Fruit fly (Drosophila melanogaster) whole organism, embryonic: Measurements from ENCODE around the gene rumi.

ENCODE experiments used
- ATbp ChIP-seq: fragments of 200-800 bp; sonication (Bioruptor generic); optimal IDR thresholded peaks from 2 replicates; lab custom pipeline; 2017; ENCODE audit warnings: missing biosample characterization, mild to moderate bottlenecking, missing genetic modification characterization, missing genetic modification reagents
- Abd-B ChIP-seq: fragments of 200-800 bp; sonication (Bioruptor generic); optimal IDR thresholded peaks from 2 replicates; lab custom pipeline; 2018; ENCODE audit warnings: missing biosample characterization, mild to moderate bottlenecking, missing genetic modification characterization, moderate library complexity
- Adf1 ChIP-seq: fragments of 200-800 bp; sonication (Bioruptor generic); IDR thresholded peaks from 2 replicates; pipeline ENCODE4 v1.3.6; 2022; ENCODE audit warnings: missing biosample characterization, missing genetic modification characterization
- B-H2 ChIP-seq: fragments of 200-800 bp; sonication (Bioruptor generic); optimal IDR thresholded peaks from 2 replicates; lab custom pipeline; 2018; ENCODE audit warnings: missing biosample characterization, mild to moderate bottlenecking, missing genetic modification characterization
- Bgb ChIP-seq: fragments of 200-800 bp; sonication (Bioruptor generic); IDR thresholded peaks from 2 replicates; pipeline ENCODE4 v1.3.6; 2022; ENCODE audit warnings: missing biosample characterization, missing genetic modification characterization; ENCODE audit not compliant: partially characterized antibody
- CG10543 ChIP-seq: fragments of 200-800 bp; sonication (Bioruptor generic); optimal IDR thresholded peaks from 3 replicates; lab custom pipeline; 2017; ENCODE audit warnings: missing biosample characterization, mild to moderate bottlenecking, missing genetic modification characterization, moderate library complexity
- CG11504 ChIP-seq: fragments of 200-800 bp; sonication (Bioruptor generic); optimal IDR thresholded peaks from 3 replicates; lab custom pipeline; 2019; ENCODE audit warnings: missing biosample characterization, mild to moderate bottlenecking, missing genetic modification characterization, moderate library complexity
- CG1603 ChIP-seq: fragments of 200-800 bp; sonication (Bioruptor generic); optimal IDR thresholded peaks from 2 replicates; lab custom pipeline; 2019; ENCODE audit warnings: missing biosample characterization, mild to moderate bottlenecking, missing genetic modification characterization, moderate library complexity
- CG16779 ChIP-seq: fragments of 200-800 bp; sonication (Bioruptor generic); IDR thresholded peaks from 2 replicates; pipeline ENCODE4 v1.3.6; 2022; ENCODE audit warnings: missing biosample characterization, missing genetic modification characterization
- CG16813 ChIP-seq: fragments of 200-800 bp; sonication (Bioruptor generic); IDR thresholded peaks from 3 replicates; pipeline ENCODE4 v1.3.6; 2022; ENCODE audit warnings: missing biosample characterization, missing genetic modification characterization; ENCODE audit not compliant: partially characterized antibody
- CG18599 ChIP-seq: fragments of 200-800 bp; sonication (Bioruptor generic); optimal IDR thresholded peaks from 3 replicates; lab custom pipeline; 2017; ENCODE audit warnings: missing biosample characterization, missing genetic modification characterization, mild to moderate bottlenecking, moderate library complexity, missing genetic modification reagents
- CG2202 ChIP-seq: fragments of 200-800 bp; sonication (Bioruptor generic); optimal IDR thresholded peaks from 2 replicates; lab custom pipeline; 2018; ENCODE audit warnings: missing biosample characterization, mild to moderate bottlenecking, missing genetic modification characterization
- CG30020 ChIP-seq: fragments of 200-800 bp; optimal IDR thresholded peaks from 2 replicates; lab custom pipeline; 2019; ENCODE audit warnings: missing biosample characterization, mild to moderate bottlenecking, missing genetic modification characterization, moderate library complexity
- CG33557 ChIP-seq: fragments of 200-800 bp; sonication (Bioruptor generic); optimal IDR thresholded peaks from 2 replicates; lab custom pipeline; 2019; ENCODE audit warnings: missing biosample characterization, mild to moderate bottlenecking, missing genetic modification characterization, moderate library complexity
- CG3838 ChIP-seq: fragments of 200-800 bp; sonication (Bioruptor generic); optimal IDR thresholded peaks from 3 replicates; lab custom pipeline; 2016; ENCODE audit warnings: missing biosample characterization, missing genetic modification characterization
- CG42726 ChIP-seq: fragments of 200-800 bp; sonication (Bioruptor generic); IDR thresholded peaks from 2 replicates; pipeline ENCODE4 v1.3.6; 2022; ENCODE audit warnings: missing biosample characterization, missing genetic modification characterization; ENCODE audit not compliant: partially characterized antibody
- CG4328 ChIP-seq: fragments of 200-800 bp; sonication (Bioruptor generic); optimal IDR thresholded peaks from 3 replicates; lab custom pipeline; 2017; ENCODE audit warnings: missing biosample characterization, missing genetic modification reagents, missing genetic modification characterization
- CG4617 ChIP-seq: fragments of 200-800 bp; sonication (Bioruptor generic); optimal IDR thresholded peaks from 3 replicates; lab custom pipeline; 2016; ENCODE audit warnings: missing biosample characterization, missing genetic modification characterization, borderline replicate concordance
- CG6175 ChIP-seq: fragments of 200-800 bp; sonication (Bioruptor generic); IDR thresholded peaks from 3 replicates; pipeline ENCODE4 v1.3.6; 2022; ENCODE audit warnings: missing biosample characterization, missing genetic modification characterization
- CG6765 ChIP-seq: fragments of 200-800 bp; sonication (Bioruptor generic); optimal IDR thresholded peaks from 3 replicates; lab custom pipeline; 2017; ENCODE audit warnings: missing biosample characterization, mild to moderate bottlenecking, missing genetic modification characterization
- CG6791 ChIP-seq: fragments of 200-800 bp; sonication (Bioruptor generic); IDR thresholded peaks from 3 replicates; pipeline ENCODE4 v1.3.6; 2022; ENCODE audit warnings: missing biosample characterization, missing genetic modification characterization; ENCODE audit not compliant: partially characterized antibody
- CG6854 ChIP-seq: fragments of 200-800 bp; sonication (Bioruptor generic); optimal IDR thresholded peaks from 3 replicates; lab custom pipeline; 2017; ENCODE audit warnings: missing biosample characterization, mild to moderate bottlenecking, missing genetic modification characterization
- CG7839 ChIP-seq: fragments of 200-800 bp; sonication (Bioruptor generic); optimal IDR thresholded peaks from 3 replicates; lab custom pipeline; 2018; ENCODE audit warnings: missing biosample characterization, mild to moderate bottlenecking, missing genetic modification characterization, moderate library complexity
- CG7963 ChIP-seq: fragments of 200-800 bp; sonication (Bioruptor generic); IDR thresholded peaks from 3 replicates; pipeline ENCODE4 v1.3.6; 2022; ENCODE audit warnings: missing biosample characterization, missing genetic modification characterization; ENCODE audit not compliant: partially characterized antibody
- CG9817 ChIP-seq: fragments of 200-800 bp; sonication (Bioruptor generic); optimal IDR thresholded peaks from 2 replicates; lab custom pipeline; 2018; ENCODE audit warnings: missing biosample characterization, mild to moderate bottlenecking, missing genetic modification characterization, moderate library complexity
- CTCF ChIP-seq: fragments of 200-800 bp; sonication (Bioruptor generic); optimal IDR thresholded peaks from 2 replicates; lab custom pipeline; 2017; ENCODE audit warnings: missing biosample characterization, mild to moderate bottlenecking, missing genetic modification characterization, moderate library complexity
- Dek ChIP-seq: fragments of 200-800 bp; sonication (Bioruptor generic); optimal IDR thresholded peaks from 3 replicates; lab custom pipeline; 2019; ENCODE audit warnings: missing biosample characterization, mild to moderate bottlenecking, missing genetic modification characterization, moderate library complexity
- Ets65A ChIP-seq: fragments of 200-800 bp; sonication (Bioruptor generic); peaks from one replicate; lab custom pipeline; 2016; ENCODE audit warnings: missing biosample characterization, missing genetic modification characterization
- HmgD ChIP-seq: fragments of 200-800 bp; sonication (Bioruptor generic); optimal IDR thresholded peaks from 3 replicates; lab custom pipeline; 2016; ENCODE audit warnings: missing biosample characterization, missing genetic modification characterization
- HmgZ ChIP-seq: fragments of 200-800 bp; sonication (Bioruptor generic); optimal IDR thresholded peaks from 2 replicates; lab custom pipeline; 2018; ENCODE audit warnings: missing biosample characterization, mild to moderate bottlenecking, missing genetic modification characterization
- MESR4 ChIP-seq: fragments of 200-800 bp; sonication (Bioruptor generic); optimal IDR thresholded peaks from 2 replicates; lab custom pipeline; 2018; ENCODE audit warnings: missing biosample characterization, mild to moderate bottlenecking, missing genetic modification characterization, moderate library complexity
- Med ChIP-seq: fragments of 200-800 bp; sonication (Bioruptor generic); peaks from one replicate; lab custom pipeline; 2016; ENCODE audit warnings: missing biosample characterization, missing genetic modification characterization, mild to moderate bottlenecking, inconsistent platforms, moderate library complexity
- Opbp ChIP-seq: fragments of 200-800 bp; sonication (Bioruptor generic); IDR thresholded peaks from 3 replicates; pipeline ENCODE4 v1.3.6; 2022; ENCODE audit warnings: missing biosample characterization, missing genetic modification characterization; ENCODE audit not compliant: partially characterized antibody
- Ssrp ChIP-seq: fragments of 200-800 bp; sonication (Bioruptor generic); optimal IDR thresholded peaks from 2 replicates; lab custom pipeline; 2018; ENCODE audit warnings: missing biosample characterization, mild to moderate bottlenecking, missing genetic modification characterization, moderate library complexity
- YL-1 ChIP-seq: fragments of 200-800 bp; sonication (Bioruptor generic); optimal IDR thresholded peaks from 3 replicates; lab custom pipeline; 2017; ENCODE audit warnings: missing biosample characterization, mild to moderate bottlenecking, missing genetic modification characterization
- amos ChIP-seq: fragments of 200-800 bp; sonication (Bioruptor generic); IDR thresholded peaks from 2 replicates; pipeline ENCODE4 v1.3.6; 2022; ENCODE audit warnings: missing biosample characterization, missing genetic modification characterization; ENCODE audit not compliant: partially characterized antibody
- aop ChIP-seq: fragments of 200-800 bp; sonication (Bioruptor generic); IDR thresholded peaks from 2 replicates; pipeline ENCODE4 v1.3.6; 2022; ENCODE audit warnings: missing biosample characterization, missing genetic modification characterization
- ato ChIP-seq: fragments of 200-800 bp; sonication (Bioruptor generic); IDR thresholded peaks from 2 replicates; pipeline ENCODE4 v1.3.6; 2022; ENCODE audit warnings: missing biosample characterization, missing genetic modification characterization; ENCODE audit not compliant: partially characterized antibody
- cad ChIP-seq: fragments of >200 bp; optimal IDR thresholded peaks from 2 replicates; lab custom pipeline; 2017; ENCODE audit warnings: missing biosample characterization, missing genetic modification characterization
- chm ChIP-seq: fragments of 200-800 bp; sonication (Bioruptor generic); IDR thresholded peaks from 2 replicates; pipeline ENCODE4 v1.3.6; 2022; ENCODE audit warnings: missing biosample characterization, missing genetic modification characterization
- dpn ChIP-seq, 2 experiments: fragments of 200-800 bp; sonication (Bioruptor generic); optimal IDR thresholded peaks; 3 replicates each; lab custom pipeline; 2016; ENCODE audit warnings: missing biosample characterization in 2 of 2, missing genetic modification characterization in 2 of 2
- grn ChIP-seq: fragments of 200-800 bp; sonication (Bioruptor generic); optimal IDR thresholded peaks from 3 replicates; lab custom pipeline; 2017; ENCODE audit warnings: missing biosample characterization, missing genetic modification characterization
- knrl ChIP-seq: fragments of 200-800 bp; sonication (Bioruptor generic); IDR thresholded peaks from 3 replicates; pipeline ENCODE4 v1.3.6; 2022; ENCODE audit warnings: missing biosample characterization, missing genetic modification characterization; ENCODE audit not compliant: partially characterized antibody
- nmo ChIP-seq: fragments of 200-800 bp; sonication (Bioruptor generic); optimal IDR thresholded peaks from 2 replicates; lab custom pipeline; 2018; ENCODE audit warnings: missing biosample characterization, mild to moderate bottlenecking, missing genetic modification characterization, moderate library complexity
- pita ChIP-seq: fragments of 200-800 bp; sonication (Bioruptor generic); optimal IDR thresholded peaks from 2 replicates; lab custom pipeline; 2017; ENCODE audit warnings: missing biosample characterization, mild to moderate bottlenecking, missing genetic modification characterization
- sc ChIP-seq, 3 experiments: fragments of >200 bp in 2 of 3; fragments of 200-800 bp in 1 of 3; sonication (Bioruptor generic) in 1 of 3; optimal IDR thresholded peaks; 2 replicates in 2 of 3; 3 replicates in 1 of 3; lab custom pipeline; 2017; ENCODE audit warnings: mild to moderate bottlenecking in 1 of 3, missing biosample characterization in 1 of 3, missing genetic modification characterization in 1 of 3, missing genetic modification reagents in 1 of 3
- slbo ChIP-seq: fragments of 200-800 bp; sonication (Bioruptor generic); IDR thresholded peaks from 2 replicates; pipeline ENCODE4 v1.3.6; 2022; ENCODE audit warnings: missing biosample characterization, missing genetic modification characterization
- stwl ChIP-seq: fragments of 200-800 bp; sonication (Bioruptor generic); optimal IDR thresholded peaks from 3 replicates; lab custom pipeline; 2018; ENCODE audit warnings: missing biosample characterization, mild to moderate bottlenecking, missing genetic modification characterization, moderate library complexity
- trem ChIP-seq: fragments of 200-800 bp; optimal IDR thresholded peaks from 3 replicates; lab custom pipeline; 2019; ENCODE audit warnings: missing biosample characterization, mild to moderate bottlenecking, missing genetic modification characterization, moderate library complexity

The rumi gene

DNA sequence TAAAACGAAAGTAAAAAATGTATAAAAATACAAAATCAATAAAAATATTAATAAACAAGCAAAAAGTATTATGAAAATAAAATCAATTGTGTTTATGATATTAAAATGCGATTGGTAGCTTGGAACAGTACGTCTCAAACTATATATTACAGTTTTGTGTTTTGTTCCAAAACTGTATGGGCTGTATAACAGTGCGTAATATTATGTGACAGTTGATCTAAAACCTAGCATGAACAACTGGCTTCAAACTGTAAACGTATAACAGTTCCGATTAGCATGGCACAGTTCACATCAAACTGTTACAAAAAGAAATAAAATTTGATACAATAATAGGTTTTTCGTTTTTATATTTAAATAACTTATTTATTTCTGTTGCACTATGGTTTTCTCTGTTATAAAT is 43.6 kb upstream of the rumi start (continued):
- TF ChIP-seq CG6765 (GFP tag; lab: Kevin White, UChicago) (no peak), dpn (GFP tag; optimal IDR thresholded peaks at IDR 0.05; lab: Kevin White, UChicago) (peak in 1 of 2 experiments; percentile 1), CG4617 (no peak), CG2202 (no peak), CG6175 (no peak), CG6854 (peak; percentile 84), Ssrp (tag; lab: Kevin White, UChicago) (peak; percentile 58), B-H2 (GFP tag; lab: Kevin White, UChicago) (peak; percentile 37), trem (tag; lab: Kevin White, UChicago) (peak; percentile 6), aop (GFP tag; lab: Robert Waterston, UW) (no peak), Bgb (GFP tag; lab: Robert Waterston, UW) (peak; percentile 73), Dek (tag; lab: Kevin White, UChicago) (peak; percentile 64), CG18599 (GFP tag; lab: Kevin White, UChicago) (no peak), YL-1 (GFP tag; lab: Kevin White, UChicago) (peak; percentile 3), CG3838 (GFP tag; lab: Kevin White, UChicago) (no peak), MESR4 (GFP tag; lab: Kevin White, UChicago) (no peak), Med (GFP tag; lab: Kevin White, UChicago) (peak; percentile 75), CG11504 (tag; lab: Kevin White, UChicago) (peak; percentile 68), CG10543 (GFP tag; lab: Kevin White, UChicago) (no peak), CG16779 (no peak), amos (peak; percentile 64; the same call in 1 of the 2 replicates), CG30020 (tag; lab: Kevin White, UChicago) (no peak), slbo (GFP tag; lab: Robert Waterston, UW) (0 out of 2 replicates have a peak, but pooled peaks have one; percentile 13), Adf1 (no peak), chm (GFP tag; lab: Robert Waterston, UW) (no peak), HmgD (GFP tag; lab: Kevin White, UChicago) (peak; percentile 53), CG7839 (tag; lab: Kevin White, UChicago) (peak; percentile 42), HmgZ (tag; lab: Kevin White, UChicago) (peak; percentile 30), sc (optimal IDR thresholded peaks at IDR 0.05; lab: Kevin White, UChicago) (no peak), sc (GFP tag; optimal IDR thresholded peaks at IDR 0.05; lab: Kevin White, UChicago) (no peak), stwl (tag; lab: Kevin White, UChicago) (peak; percentile 90), CG33557 (GFP tag; lab: Kevin White, UChicago) (peak; percentile 8), cad (GFP tag; lab: Kevin White, UChicago) (peak; percentile 97), Ets65A (peak; percentile 39), CG16813 (GFP tag; lab: Robert Waterston, UW) (peak; percentile 60), knrl (GFP tag; lab: Robert Waterston, UW) (peak; percentile 87), CG7963 (GFP tag; lab: Robert Waterston, UW) (0 out of 3 replicates have a peak, but pooled peaks have one; percentile 25), Opbp (GFP tag; lab: Robert Waterston, UW) (peak; percentile 81), CG42726 (GFP tag; lab: Robert Waterston, UW) (peak; percentile 76), pita (GFP tag; lab: Kevin White, UChicago) (peak; percentile 70), ato (GFP tag; lab: Robert Waterston, UW) (peak; percentile 45; the same call in 1 of the 2 replicates), grn (GFP tag; lab: Kevin White, UChicago) (peak; percentile 20), CG6791 (GFP tag; lab: Robert Waterston, UW) (peak; percentile 71; the same call in 1 of the 3 replicates), CG1603 (tag; lab: Kevin White, UChicago) (no peak), Abd-B (GFP tag; lab: Kevin White, UChicago) (peak; percentile 87), nmo (GFP tag; lab: Kevin White, UChicago) (peak; percentile 55), CG9817 (tag; lab: Kevin White, UChicago) (peak; percentile 22), CG4328 (GFP tag; lab: Kevin White, UChicago) (no peak), ATbp (GFP tag; lab: Kevin White, UChicago) (no peak), CTCF (GFP tag; lab: Kevin White, UChicago) (peak; percentile 64)
